Worm (Caenorhabditis elegans): ENCODE measurements around the gene acn-1.

Gene acn-1

ce11 chrX:5117571-5117970 is 20.7 kb upstream of the acn-1 start:
- TF ChIP-seq lin-14 (GFP tag; optimal IDR thresholded peaks at IDR 0.05) = peak; percentile 81
- TF ChIP-seq ceh-8 (GFP tag; optimal IDR thresholded peaks at IDR 0.05) = no peak
- no peak for TF ChIP-seq vab-15 (tag; optimal IDR thresholded peaks at IDR 0.05)
- no peak for TF ChIP-seq hlh-17 (GFP tag; optimal IDR thresholded peaks at IDR 0.05; ENCODE audit: borderline replicate concordance)
- TF ChIP-seq nhr-11 (tag; optimal IDR thresholded peaks at IDR 0.05) = no peak
- no peak for TF ChIP-seq efl-3 (GFP tag; optimal IDR thresholded peaks at IDR 0.05)
- TF ChIP-seq nhr-71 (tag; optimal IDR thresholded peaks at IDR 0.05) = no peak
- peak; percentile 11 to 52 for TF ChIP-seq lsy-2 (tag; optimal IDR thresholded peaks at IDR 0.05)
- TF ChIP-seq tlp-1 (tag; optimal IDR thresholded peaks at IDR 0.05) = no peak
- peak; percentile 94 for TF ChIP-seq ces-1 (GFP tag; optimal IDR thresholded peaks at IDR 0.05)
- TF ChIP-seq sptf-1 (tag; optimal IDR thresholded peaks at IDR 0.05) = no peak
- TF ChIP-seq zag-1 (tag; optimal IDR thresholded peaks at IDR 0.05) = no peak
- TF ChIP-seq C34B4.2 (tag; optimal IDR thresholded peaks at IDR 0.05) = no peak
- TF ChIP-seq pqm-1 (tag; optimal IDR thresholded peaks at IDR 0.05) = no peak
- peak; percentile 41 for TF ChIP-seq tbx-2 (tag; optimal IDR thresholded peaks at IDR 0.05)
- no peak for TF ChIP-seq jun-1 (tag; optimal IDR thresholded peaks at IDR 0.05)
- no peak for TF ChIP-seq elt-3 (tag; optimal IDR thresholded peaks at IDR 0.05)
- no peak for TF ChIP-seq blmp-1 (tag; optimal IDR thresholded peaks at IDR 0.05)
- TF ChIP-seq nhr-28 (tag; optimal IDR thresholded peaks at IDR 0.05) = no peak
- TF ChIP-seq fkh-10 (GFP tag; optimal IDR thresholded peaks at IDR 0.05) = peak; percentile 93
- no peak for TF ChIP-seq nhr-19 (GFP tag; conservative IDR thresholded peaks at IDR 0.05)
- TF ChIP-seq unc-130 (tag; optimal IDR thresholded peaks at IDR 0.05) = no peak

- TF ChIP-seq nhr-71 (tag; optimal IDR thresholded peaks at IDR 0.05) (no peak), nhr-20 (tag; optimal IDR thresholded peaks at IDR 0.05) (peak; percentile 21), zip-4 (GFP tag; optimal IDR thresholded peaks at IDR 0.05) (no peak), nhr-85 (tag) (peak; percentile 30), lin-35 (GFP tag; optimal IDR thresholded peaks at IDR 0.05) (peak in 1 of 2 experiments; percentile 22), lsy-2 (tag; optimal IDR thresholded peaks at IDR 0.05) (peak in 1 of 2 experiments; percentile 26), blmp-1 (tag; optimal IDR thresholded peaks at IDR 0.05) (peak; percentile 89), efl-1 (optimal IDR thresholded peaks at IDR 0.05) (no peak), efl-1 (GFP tag; optimal IDR thresholded peaks at IDR 0.05 in 1 of 2) (peak in 1 of 2 experiments; percentile 43), elt-3 (tag; optimal IDR thresholded peaks at IDR 0.05) (peak in 1 of 6 experiments; percentile 58), isw-1 (GFP tag; IDR thresholded peaks at IDR 0.05) (no peak), mdl-1 (tag; optimal IDR thresholded peaks at IDR 0.05) (peak in 1 of 2 experiments; percentile 31)
These were observed 20.1 kb upstream of the acn-1 start, which contains the start of gene apl-1 for ce11 chrX:5116816-5117459. Gene apl-1, minus strand, starts transcription at chrX:5116866.

ce11 chrX:5116180-5116579 is 19.3 kb upstream of the acn-1 start:
- TF ChIP-seq nhr-85 (tag) (peak; percentile 64), lin-39 (tag; optimal IDR thresholded peaks at IDR 0.05) (no peak)

ce11 chrX:5115511-5115910 is 18.6 kb upstream of the acn-1 start:
- TF ChIP-seq vab-15 (tag; optimal IDR thresholded peaks at IDR 0.05) = no peak
- TF ChIP-seq lin-14 (GFP tag; optimal IDR thresholded peaks at IDR 0.05) = peak; percentile 44

ce11 chrX:5111894-5112293 is 15.0 kb upstream of the acn-1 start:
- TF ChIP-seq hpl-2 (GFP tag; optimal IDR thresholded peaks at IDR 0.05) = no peak

ce11 chrX:5109130-5109529 is 12.3 kb upstream of the acn-1 start, which contains the start of gene C42D8.1:
Gene C42D8.1, plus strand, starts transcription at chrX:5109506.
- TF ChIP-seq elt-2 (tag; optimal IDR thresholded peaks at IDR 0.05) = peak; percentile 81
- TF ChIP-seq fkh-8 (tag; optimal IDR thresholded peaks at IDR 0.05) = no peak
- TF ChIP-seq egl-13 (tag; optimal IDR thresholded peaks at IDR 0.05) = no peak
- TF ChIP-seq egl-27 (tag; optimal IDR thresholded peaks at IDR 0.05) = no peak
- no peak for TF ChIP-seq sptf-1 (tag; optimal IDR thresholded peaks at IDR 0.05)
- no peak for TF ChIP-seq rnt-1 (tag; optimal IDR thresholded peaks at IDR 0.05)

Data from whole organism, L1 larva.